Worm (Caenorhabditis elegans): ENCODE measurements around the gene idpa-3.

idpa-3 gene

DNA sequence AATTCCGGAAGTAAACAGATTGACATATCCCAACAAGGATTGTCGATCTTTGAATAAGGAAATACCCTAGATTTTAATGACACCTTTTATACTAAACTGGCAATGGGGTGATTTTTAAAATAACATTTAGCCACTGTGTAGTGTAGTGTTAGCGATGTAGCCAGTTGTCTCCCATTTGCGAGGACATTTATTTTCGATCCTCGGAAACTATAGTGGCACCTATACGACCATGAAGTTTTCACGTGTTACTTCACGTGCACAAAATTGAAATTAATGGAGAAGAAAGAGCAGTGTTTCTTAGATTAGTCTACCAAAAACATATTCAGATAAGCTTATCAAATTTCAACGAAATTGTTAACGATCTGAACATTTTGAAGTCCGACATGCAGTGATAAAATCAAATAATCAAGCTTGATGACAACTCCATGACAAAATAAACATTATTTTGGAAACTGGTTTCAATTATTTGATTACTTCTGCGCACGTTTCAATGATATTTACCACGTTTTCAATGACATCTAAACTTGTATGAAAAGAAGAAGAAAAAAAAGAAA, 2.9 kb upstream of the idpa-3 start, which contains the start of gene R07E3.4:
Gene R07E3.4, minus strand, starts transcription at position 51 of the 554 bp plus-strand sequence.
- peak; percentile 75 for TF ChIP-seq nhr-11 (tag; optimal IDR thresholded peaks at IDR 0.05)
- no peak for TF ChIP-seq elt-3 (tag; optimal IDR thresholded peaks at IDR 0.05)
- peak; percentile 80 for TF ChIP-seq elt-2 (tag; optimal IDR thresholded peaks at IDR 0.05)
- peak; percentile 82 for TF ChIP-seq pqm-1 (tag; optimal IDR thresholded peaks at IDR 0.05)
- peak; percentile 83 for TF ChIP-seq mml-1 (tag; optimal IDR thresholded peaks at IDR 0.05)
- TF ChIP-seq pha-4 (tag; optimal IDR thresholded peaks at IDR 0.05): peak; percentile 13
- TF ChIP-seq fkh-2 (tag; optimal IDR thresholded peaks at IDR 0.05): no peak
- no peak for TF ChIP-seq egl-27 (tag; optimal IDR thresholded peaks at IDR 0.05)

DNA sequence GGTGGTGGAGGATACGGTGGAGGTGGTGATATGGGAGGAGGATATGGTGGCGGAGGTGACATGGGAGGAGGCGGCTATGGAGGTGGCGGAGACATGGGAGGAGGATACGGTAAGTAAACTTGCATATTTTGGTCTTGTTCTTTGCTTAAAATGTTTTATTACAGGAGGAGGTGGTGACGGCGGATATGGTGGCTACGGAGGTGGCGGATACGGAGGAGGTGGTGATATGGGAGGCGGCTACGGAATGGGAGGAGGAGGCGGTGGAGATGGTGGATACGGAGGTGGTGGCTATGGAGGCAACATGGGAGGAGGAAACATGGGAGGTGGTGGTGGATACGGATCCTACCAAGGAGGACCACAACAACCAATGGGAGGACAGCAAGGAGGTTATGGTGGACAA, 354 bp downstream of the idpa-3 start:
- TF ChIP-seq lin-15B (tag; optimal IDR thresholded peaks at IDR 0.05): no peak
- TF ChIP-seq zag-1 (tag; optimal IDR thresholded peaks at IDR 0.05): no peak

DNA sequence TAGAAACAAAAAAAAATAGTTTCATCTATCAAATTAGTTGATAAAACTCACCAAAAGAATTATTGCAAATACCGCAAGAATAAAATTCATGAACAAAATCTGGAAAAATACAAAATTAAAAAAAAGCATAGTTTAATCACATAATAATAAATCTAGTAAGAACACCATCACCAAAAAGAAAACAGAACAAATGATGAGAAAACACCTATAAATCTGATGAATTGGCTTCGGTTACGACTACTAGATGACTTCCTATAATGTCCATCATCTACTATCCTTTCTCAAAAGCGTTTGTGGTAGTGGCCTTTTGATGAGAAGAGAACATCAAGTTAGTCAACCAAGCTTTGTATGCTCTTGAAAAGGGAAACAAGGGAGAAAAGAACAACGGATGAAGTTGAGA, 1.9 kb downstream of the idpa-3 start, which contains the start of gene cut-5:
Gene cut-5, minus strand, starts transcription at position 101 of the 400 bp plus-strand sequence.
- no peak for TF ChIP-seq nhr-12 (tag; optimal IDR thresholded peaks at IDR 0.05)
- no peak for TF ChIP-seq ztf-11 (tag; optimal IDR thresholded peaks at IDR 0.05)
- TF ChIP-seq ceh-16 (tag; optimal IDR thresholded peaks at IDR 0.05): no peak
- TF ChIP-seq nhr-43 (tag; optimal IDR thresholded peaks at IDR 0.05; ENCODE audit: poor library complexity, severe bottlenecking): no peak
- TF ChIP-seq unc-39 (tag; optimal IDR thresholded peaks at IDR 0.05): no peak
- TF ChIP-seq lsy-12 (tag; optimal IDR thresholded peaks at IDR 0.05): no peak
- TF ChIP-seq ztf-4 (tag; optimal IDR thresholded peaks at IDR 0.05): no peak
- TF ChIP-seq fkh-10 (GFP tag; optimal IDR thresholded peaks at IDR 0.05): no peak
- TF ChIP-seq egl-27 (tag; optimal IDR thresholded peaks at IDR 0.05): no peak
- TF ChIP-seq skn-1 (tag; optimal IDR thresholded peaks at IDR 0.05): no peak
- TF ChIP-seq nhr-237 (tag; optimal IDR thresholded peaks at IDR 0.05): no peak
- TF ChIP-seq nhr-23 (tag; optimal IDR thresholded peaks at IDR 0.05): no peak
- no peak for TF ChIP-seq unc-62 (GFP tag; optimal IDR thresholded peaks at IDR 0.05)
- no peak for TF ChIP-seq ceh-9 (tag; optimal IDR thresholded peaks at IDR 0.05)
- no peak for TF ChIP-seq lin-39 (tag; optimal IDR thresholded peaks at IDR 0.05)
- TF ChIP-seq ama-1 (optimal IDR thresholded peaks at IDR 0.05): no peak
- TF ChIP-seq egl-5 (tag; optimal IDR thresholded peaks at IDR 0.05): no peak
- TF ChIP-seq sea-2 (GFP tag; optimal IDR thresholded peaks at IDR 0.05): no peak
- TF ChIP-seq hmg-11 (tag; optimal IDR thresholded peaks at IDR 0.05): no peak
- TF ChIP-seq snpc-4 (tag; optimal IDR thresholded peaks at IDR 0.05): no peak

DNA sequence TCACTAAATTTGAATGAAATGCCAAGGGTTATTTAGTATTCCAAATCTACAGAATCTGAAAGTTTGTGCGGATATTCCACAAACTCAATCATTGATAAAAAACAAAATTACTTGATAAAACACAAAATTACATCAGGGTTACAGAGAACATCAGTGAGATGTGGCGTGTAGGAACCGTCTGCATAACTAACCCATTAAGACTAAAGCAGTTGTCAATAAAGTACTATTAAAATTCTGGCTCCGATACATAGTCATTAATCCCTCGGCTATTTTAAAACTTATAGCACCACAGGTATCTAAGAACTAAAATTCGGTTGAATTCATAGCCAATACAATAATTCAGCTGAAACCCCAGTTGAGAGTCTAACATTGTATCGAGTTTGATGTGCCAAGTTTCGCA, 2.5 kb downstream of the idpa-3 start:
- TF ChIP-seq unc-62 (GFP tag; optimal IDR thresholded peaks at IDR 0.05) (no peak), elt-2 (tag; optimal IDR thresholded peaks at IDR 0.05) (peak; percentile 42)

DNA sequence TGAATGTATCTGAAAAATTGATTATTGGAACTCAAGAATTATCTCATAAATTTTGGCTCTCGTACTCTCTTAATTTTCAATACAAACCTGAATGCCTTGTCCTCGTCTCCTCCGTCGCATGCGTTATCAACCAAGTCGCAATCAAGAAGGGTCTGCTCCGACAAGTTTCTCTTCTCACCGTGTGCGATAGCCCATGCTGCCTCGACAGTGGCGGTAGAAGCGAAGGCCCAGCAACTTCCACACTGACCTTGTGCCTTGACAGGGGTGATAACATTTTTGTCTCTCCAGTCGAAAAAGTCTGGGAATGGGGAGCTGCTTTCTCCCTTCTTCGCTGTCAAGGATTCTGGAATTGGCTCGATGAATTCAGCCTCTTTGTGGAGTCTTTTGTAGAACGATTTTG, 3.8 kb downstream of the idpa-3 start:
- no peak for TF ChIP-seq ztf-4 (tag; optimal IDR thresholded peaks at IDR 0.05)
- TF ChIP-seq mdl-1 (tag; optimal IDR thresholded peaks at IDR 0.05): no peak
- no peak for TF ChIP-seq nhr-76 (tag; optimal IDR thresholded peaks at IDR 0.05)
- no peak for TF ChIP-seq lin-15B (tag; optimal IDR thresholded peaks at IDR 0.05)
- no peak for TF ChIP-seq fos-1 (tag; optimal IDR thresholded peaks at IDR 0.05)
- TF ChIP-seq elt-2 (tag; optimal IDR thresholded peaks at IDR 0.05): peak; percentile 64
- TF ChIP-seq nhr-237 (tag; optimal IDR thresholded peaks at IDR 0.05): no peak
- no peak for TF ChIP-seq nhr-11 (tag; optimal IDR thresholded peaks at IDR 0.05)
- TF ChIP-seq ceh-82 (tag; optimal IDR thresholded peaks at IDR 0.05): no peak
- TF ChIP-seq pqm-1 (tag; optimal IDR thresholded peaks at IDR 0.05): peak; percentile 55
- TF ChIP-seq nhr-25 (tag; optimal IDR thresholded peaks at IDR 0.05): no peak
- TF ChIP-seq lin-39 (tag; optimal IDR thresholded peaks at IDR 0.05): no peak
- no peak for TF ChIP-seq egl-5 (tag; optimal IDR thresholded peaks at IDR 0.05)

DNA sequence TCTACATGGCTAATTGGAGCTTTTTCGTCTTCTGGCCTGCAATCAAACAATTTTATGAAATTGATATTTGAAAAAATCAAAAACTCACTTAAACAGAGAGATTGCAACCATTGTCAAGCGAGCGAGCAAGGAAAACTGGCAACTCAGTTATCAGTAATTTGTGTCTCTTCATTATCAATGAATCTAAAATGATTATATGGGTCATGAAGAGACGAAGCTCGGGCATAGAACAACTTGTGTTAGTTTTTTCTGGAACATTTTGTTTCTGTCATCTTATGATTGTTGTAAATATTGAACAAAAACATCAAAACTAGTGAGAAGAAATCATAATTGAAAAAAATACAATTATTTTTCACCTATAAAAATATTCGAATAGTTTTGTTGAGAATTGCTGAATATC, 4.7 kb downstream of the idpa-3 start, which contains the start of gene R07E3.1:
Gene R07E3.1, minus strand, starts transcription at position 176 of the 400 bp plus-strand sequence.
- TF ChIP-seq nhr-12 (tag; optimal IDR thresholded peaks at IDR 0.05) (no peak), ZK546.5 (tag; optimal IDR thresholded peaks at IDR 0.05) (no peak), sea-2 (GFP tag; optimal IDR thresholded peaks at IDR 0.05) (no peak), egl-5 (tag; optimal IDR thresholded peaks at IDR 0.05) (no peak), nhr-67 (tag; optimal IDR thresholded peaks at IDR 0.05) (no peak), pha-4 (tag; optimal IDR thresholded peaks at IDR 0.05) (peak; percentile 59), lsy-12 (tag; optimal IDR thresholded peaks at IDR 0.05) (no peak), ceh-28 (tag; optimal IDR thresholded peaks at IDR 0.05) (no peak), mdl-1 (tag; optimal IDR thresholded peaks at IDR 0.05) (no peak), ztf-11 (tag; optimal IDR thresholded peaks at IDR 0.05) (no peak), nhr-28 (tag; optimal IDR thresholded peaks at IDR 0.05) (no peak), eor-1 (tag; optimal IDR thresholded peaks at IDR 0.05) (no peak), elt-2 (tag; optimal IDR thresholded peaks at IDR 0.05) (peak; percentile 87), fkh-10 (GFP tag; optimal IDR thresholded peaks at IDR 0.05) (no peak), zag-1 (tag; optimal IDR thresholded peaks at IDR 0.05) (no peak), R02D3.7 (tag; optimal IDR thresholded peaks at IDR 0.05) (no peak), ceh-9 (tag; optimal IDR thresholded peaks at IDR 0.05) (no peak), skn-1 (tag; optimal IDR thresholded peaks at IDR 0.05) (no peak), lin-15B (tag; optimal IDR thresholded peaks at IDR 0.05) (no peak), ceh-82 (tag; optimal IDR thresholded peaks at IDR 0.05) (no peak), nhr-237 (tag; optimal IDR thresholded peaks at IDR 0.05) (no peak), mml-1 (tag; optimal IDR thresholded peaks at IDR 0.05) (no peak), nhr-11 (tag; optimal IDR thresholded peaks at IDR 0.05) (no peak), pqm-1 (tag; optimal IDR thresholded peaks at IDR 0.05) (peak; percentile 79), nhr-43 (tag; optimal IDR thresholded peaks at IDR 0.05; ENCODE audit: poor library complexity, severe bottlenecking) (no peak)
